Worm (Caenorhabditis elegans) whole organism, L1 larva: Measurements from ENCODE around the gene Y57G11C.33.
A peak's percentile ranks its signal among the peaks of the same experiment; 100 is the strongest.

Source experiments
- C16A3.4 ChIP-seq: fragments of 150-350 bp; optimal IDR thresholded peaks from 2 replicates; lab custom pipeline; 2014; ENCODE audit warnings: missing biosample characterization, missing genetic modification characterization
- C34B4.2 ChIP-seq: sonication (generic microtip); optimal IDR thresholded peaks from 2 replicates; lab custom pipeline; 2017; ENCODE audit warnings: mild to moderate bottlenecking, missing genetic modification characterization, missing compliant biosample characterization
- F16B12.6 ChIP-seq: fragments of 150-350 bp; optimal IDR thresholded peaks from 2 replicates; lab custom pipeline; 2014; ENCODE audit warnings: missing biosample characterization, missing genetic modification characterization
- Y116A8C.19 ChIP-seq: sonication (generic microtip); optimal IDR thresholded peaks from 2 replicates; lab custom pipeline; 2016; ENCODE audit warnings: missing compliant biosample characterization, missing genetic modification characterization, borderline replicate concordance
- aly-2 ChIP-seq: fragments of 150-350 bp; optimal IDR thresholded peaks from 2 replicates; lab custom pipeline; 2014; ENCODE audit warnings: missing biosample characterization, missing genetic modification characterization
- ama-1 ChIP-seq: fragments of 150-350 bp; optimal IDR thresholded peaks from 2 replicates; lab custom pipeline; 2014
- ceh-63 ChIP-seq: fragments of 200-800 bp; sonication (Bioruptor generic); optimal IDR thresholded peaks from 2 replicates; lab custom pipeline; 2018; ENCODE audit warnings: mild to moderate bottlenecking, missing genetic modification characterization, missing compliant biosample characterization
- ceh-8 ChIP-seq: fragments of 200-800 bp; sonication (Bioruptor generic); optimal IDR thresholded peaks from 2 replicates; lab custom pipeline; 2018; ENCODE audit warnings: mild to moderate bottlenecking, missing genetic modification characterization, moderate library complexity, missing compliant biosample characterization
- ceh-82 ChIP-seq, 3 experiments: fragments of 150-350 bp in 1 of 3; sonication (generic microtip) in 2 of 3; optimal IDR thresholded peaks; 2 replicates each; lab custom pipeline; 2014 to 2017; ENCODE audit warnings: missing biosample characterization in 3 of 3, missing genetic modification characterization in 3 of 3
- ceh-88 ChIP-seq: fragments of 200-800 bp; sonication (Bioruptor generic); IDR thresholded peaks from 2 replicates; pipeline ENCODE4 v1.3.6; 2022; ENCODE audit warnings: missing genetic modification characterization, missing compliant biosample characterization
- dpl-1 ChIP-seq, 3 experiments: fragments of 150-350 bp in 2 of 3; sonication (generic microtip) in 1 of 3; optimal IDR thresholded peaks; 2 replicates each; lab custom pipeline; 2014 to 2017; ENCODE audit warnings: missing biosample characterization in 3 of 3, missing genetic modification characterization in 3 of 3, missing genetic modification reagents in 3 of 3
- efl-1 ChIP-seq, 4 experiments: fragments of 150-350 bp; optimal IDR thresholded peaks in 3 of 4; peaks in 1 of 4; 1 replicate in 1 of 4; 2 replicates in 3 of 4; lab custom pipeline; 2014; ENCODE audit warnings: missing biosample characterization in 2 of 4, missing genetic modification characterization in 2 of 4, missing genetic modification reagents in 2 of 4
- egl-13 ChIP-seq: sonication (generic microtip); optimal IDR thresholded peaks from 2 replicates; lab custom pipeline; 2016; ENCODE audit warnings: missing genotype, missing genetic modification reagents, missing genetic modification characterization, missing compliant biosample characterization
- elt-2 ChIP-seq: sonication (generic microtip); optimal IDR thresholded peaks from 2 replicates; lab custom pipeline; 2016; ENCODE audit warnings: missing genetic modification characterization, mild to moderate bottlenecking, inconsistent platforms, missing compliant biosample characterization, missing genetic modification reagents
- elt-3 ChIP-seq, 6 experiments: fragments of 150-350 bp in 1 of 6; sonication (generic microtip); optimal IDR thresholded peaks; 2 replicates each; lab custom pipeline; 2017 to 2018; ENCODE audit warnings: missing biosample characterization in 6 of 6, missing genetic modification characterization in 6 of 6, inconsistent platforms in 1 of 6
- ets-5 ChIP-seq: fragments of 200-800 bp; sonication (Bioruptor generic); IDR thresholded peaks from 2 replicates; pipeline ENCODE4 v1.3.6; 2022; ENCODE audit warnings: missing genetic modification characterization, missing compliant biosample characterization
- fkh-10 ChIP-seq: sonication (generic microtip); optimal IDR thresholded peaks from 2 replicates; lab custom pipeline; 2017; ENCODE audit warnings: missing biosample characterization, missing genetic modification reagents, missing genetic modification characterization
- fos-1 ChIP-seq: fragments of 150-350 bp; optimal IDR thresholded peaks from 2 replicates; lab custom pipeline; 2014; ENCODE audit warnings: missing biosample characterization, missing genetic modification characterization
- hlh-17 ChIP-seq: fragments of 200-800 bp; sonication (Bioruptor generic); optimal IDR thresholded peaks from 2 replicates; lab custom pipeline; 2018; ENCODE audit warnings: missing genetic modification characterization, mild to moderate bottlenecking, missing compliant biosample characterization, moderate library complexity, borderline replicate concordance
- hlh-4 ChIP-seq: sonication (generic microtip); optimal IDR thresholded peaks from 2 replicates; lab custom pipeline; 2016; ENCODE audit warnings: mild to moderate bottlenecking, missing genetic modification characterization, missing compliant biosample characterization
- hpl-2 ChIP-seq: fragments of 150-350 bp; optimal IDR thresholded peaks from 2 replicates; lab custom pipeline; 2014; ENCODE audit warnings: missing biosample characterization, missing genetic modification reagents, missing genetic modification characterization
- irx-1 ChIP-seq: sonication (generic microtip); optimal IDR thresholded peaks from 2 replicates; lab custom pipeline; 2016; ENCODE audit warnings: missing genetic modification characterization, missing compliant biosample characterization
- isw-1 ChIP-seq: fragments of 200-800 bp; sonication (Bioruptor generic); IDR thresholded peaks from 2 replicates; pipeline ENCODE4 v1.3.6; 2022; ENCODE audit warnings: missing genetic modification characterization, missing compliant biosample characterization
- jun-1 ChIP-seq: fragments of 150-350 bp; optimal IDR thresholded peaks from 2 replicates; lab custom pipeline; 2014; ENCODE audit warnings: missing biosample characterization, missing genetic modification reagents, missing genetic modification characterization
- lin-13 ChIP-seq: fragments of 150-350 bp; optimal IDR thresholded peaks from 2 replicates; lab custom pipeline; 2014; ENCODE audit warnings: missing biosample characterization, missing genetic modification reagents, missing genetic modification characterization
- lin-14 ChIP-seq: fragments of 200-800 bp; sonication (Bioruptor generic); optimal IDR thresholded peaks from 2 replicates; lab custom pipeline; 2018; ENCODE audit warnings: mild to moderate bottlenecking, missing genetic modification characterization, moderate library complexity, missing compliant biosample characterization
- lin-35 ChIP-seq, 2 experiments: fragments of 150-350 bp; optimal IDR thresholded peaks; 2 replicates each; lab custom pipeline; 2014; ENCODE audit warnings: missing biosample characterization in 2 of 2, missing genetic modification characterization in 2 of 2, missing genetic modification reagents in 2 of 2
- lir-3 ChIP-seq: sonication (generic microtip); optimal IDR thresholded peaks from 2 replicates; lab custom pipeline; 2016; ENCODE audit warnings: mild to moderate bottlenecking, missing genetic modification characterization, moderate library complexity, missing compliant biosample characterization; ENCODE audit not compliant: poor library complexity
- mef-2 ChIP-seq: fragments of 150-350 bp; optimal IDR thresholded peaks from 2 replicates; lab custom pipeline; 2014; ENCODE audit warnings: missing biosample characterization, missing genetic modification characterization
- nhr-19 ChIP-seq: fragments of 200-800 bp; sonication (Bioruptor generic); conservative IDR thresholded peaks from 2 replicates; pipeline ENCODE4 v1.3.6; 2022; ENCODE audit warnings: missing genetic modification characterization, missing compliant biosample characterization
- nhr-237 ChIP-seq: fragments of 150-350 bp; optimal IDR thresholded peaks from 2 replicates; lab custom pipeline; 2014; ENCODE audit warnings: missing biosample characterization, missing genetic modification characterization
- nhr-28 ChIP-seq: fragments of 150-350 bp; optimal IDR thresholded peaks from 2 replicates; lab custom pipeline; 2014; ENCODE audit warnings: missing biosample characterization, missing genetic modification characterization
- nhr-47 ChIP-seq: sonication (generic microtip); optimal IDR thresholded peaks from 2 replicates; lab custom pipeline; 2016; ENCODE audit warnings: mild to moderate bottlenecking, missing genetic modification characterization, moderate library complexity, missing compliant biosample characterization
- nhr-71 ChIP-seq: sonication (generic microtip); optimal IDR thresholded peaks from 2 replicates; lab custom pipeline; 2016; ENCODE audit warnings: mild to moderate bottlenecking, missing genetic modification characterization, moderate library complexity, missing compliant biosample characterization
- nhr-77 ChIP-seq: fragments of 150-350 bp; optimal IDR thresholded peaks from 2 replicates; lab custom pipeline; 2014; ENCODE audit warnings: missing biosample characterization, missing genetic modification characterization
- nhr-84 ChIP-seq: sonication (generic microtip); optimal IDR thresholded peaks from 2 replicates; lab custom pipeline; 2017; ENCODE audit warnings: missing biosample characterization, missing genetic modification characterization
- nhr-85 ChIP-seq: sonication (generic microtip); peaks from one replicate; lab custom pipeline; 2016; ENCODE audit warnings: missing genetic modification characterization, inconsistent platforms, missing compliant biosample characterization
- skn-1 ChIP-seq: fragments of 150-350 bp; optimal IDR thresholded peaks from 2 replicates; lab custom pipeline; 2014; ENCODE audit warnings: missing biosample characterization, missing genetic modification characterization
- snpc-4 ChIP-seq: fragments of 150-350 bp; optimal IDR thresholded peaks from 2 replicates; lab custom pipeline; 2014; ENCODE audit warnings: missing biosample characterization, missing genetic modification characterization
- snu-23 ChIP-seq: sonication (generic microtip); optimal IDR thresholded peaks from 2 replicates; lab custom pipeline; 2016; ENCODE audit warnings: missing genetic modification characterization, missing compliant biosample characterization
- sox-4 ChIP-seq: sonication (generic microtip); optimal IDR thresholded peaks from 2 replicates; lab custom pipeline; 2016; ENCODE audit warnings: missing genetic modification characterization, missing compliant biosample characterization
- swsn-7 ChIP-seq: sonication (generic microtip); optimal IDR thresholded peaks from 2 replicates; lab custom pipeline; 2016; ENCODE audit warnings: missing genetic modification characterization, missing compliant biosample characterization
- tbx-2 ChIP-seq: sonication (generic microtip); optimal IDR thresholded peaks from 2 replicates; lab custom pipeline; 2016; ENCODE audit warnings: missing genetic modification characterization, missing compliant biosample characterization
- tlp-1 ChIP-seq: fragments of 150-350 bp; optimal IDR thresholded peaks from 2 replicates; lab custom pipeline; 2014; ENCODE audit warnings: missing biosample characterization, missing genetic modification characterization
- unc-30 ChIP-seq: sonication (generic microtip); optimal IDR thresholded peaks from 2 replicates; lab custom pipeline; 2017; ENCODE audit warnings: missing biosample characterization, missing genetic modification characterization
- unc-62 ChIP-seq: fragments of 150-350 bp; optimal IDR thresholded peaks from 2 replicates; lab custom pipeline; 2014; ENCODE audit warnings: missing biosample characterization, missing genetic modification reagents, missing genetic modification characterization
- unc-86 ChIP-seq: sonication (generic microtip); optimal IDR thresholded peaks from 2 replicates; lab custom pipeline; 2016; ENCODE audit warnings: missing genetic modification characterization, missing compliant biosample characterization
- vab-15 ChIP-seq: sonication (generic microtip); optimal IDR thresholded peaks from 2 replicates; lab custom pipeline; 2017; ENCODE audit warnings: missing genotype, mild to moderate bottlenecking, missing genetic modification characterization, missing compliant biosample characterization
- xbp-1 ChIP-seq: sonication (generic microtip); optimal IDR thresholded peaks from 2 replicates; lab custom pipeline; 2016; ENCODE audit warnings: missing genetic modification characterization, missing compliant biosample characterization
- zip-4 ChIP-seq: fragments of 200-800 bp; sonication (Bioruptor generic); optimal IDR thresholded peaks from 2 replicates; lab custom pipeline; 2018; ENCODE audit warnings: mild to moderate bottlenecking, missing genetic modification characterization, moderate library complexity, missing compliant biosample characterization
- ztf-11 ChIP-seq, 2 experiments: sonication (generic microtip); optimal IDR thresholded peaks; 2 replicates each; lab custom pipeline; 2016 to 2017; ENCODE audit warnings: missing genetic modification characterization in 2 of 2, missing biosample characterization in 1 of 2, missing compliant biosample characterization in 1 of 2

The Y57G11C.33 gene

DNA sequence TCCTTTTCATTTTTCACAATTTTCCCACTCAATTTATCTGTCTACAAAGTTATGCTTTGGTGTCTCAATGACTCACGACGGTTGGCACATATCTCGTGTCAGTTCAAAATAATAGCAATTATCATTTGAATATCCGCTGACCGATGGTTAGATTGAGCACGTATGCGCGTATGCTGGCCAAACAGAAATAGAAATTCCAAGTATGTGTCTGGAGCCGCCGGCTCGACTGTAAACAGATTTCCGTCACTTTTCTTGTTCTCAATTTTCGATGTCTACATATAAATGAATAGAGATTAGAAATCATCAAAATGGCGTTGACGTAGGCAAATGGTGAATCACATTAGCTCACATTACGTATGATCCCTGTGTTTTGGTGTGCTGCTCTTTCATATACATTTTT lies 35.8 kb upstream of the Y57G11C.33 start (continued):
- no peak for TF ChIP-seq C16A3.4 (tag; lab: Kevin White, UChicago)
- TF ChIP-seq isw-1 (GFP tag; lab: Robert Waterston, UW): no peak
- no peak for TF ChIP-seq lin-35 (GFP tag; optimal IDR thresholded peaks at IDR 0.05; lab: Kevin White, UChicago)
- no peak for TF ChIP-seq elt-2 (tag; lab: Kevin White, UChicago)
- no peak for TF ChIP-seq ets-5
- TF ChIP-seq ama-1 (lab: Kevin White, UChicago): no peak
- TF ChIP-seq fkh-10 (GFP tag; lab: Kevin White, UChicago): peak; percentile 4
- no peak for TF ChIP-seq hpl-2 (GFP tag; lab: Kevin White, UChicago)
- TF ChIP-seq F16B12.6 (tag; lab: Kevin White, UChicago): no peak
- TF ChIP-seq efl-1 (optimal IDR thresholded peaks at IDR 0.05; lab: Kevin White, UChicago): no peak
- peak in 1 of 2 experiments; percentile 19 for TF ChIP-seq efl-1 (GFP tag; optimal IDR thresholded peaks at IDR 0.05 in 1 of 2; lab: Kevin White, UChicago)
- no peak for TF ChIP-seq nhr-19 (GFP tag; lab: Robert Waterston, UW)
- TF ChIP-seq snpc-4 (tag; lab: Kevin White, UChicago): no peak
- TF ChIP-seq irx-1 (tag; lab: Kevin White, UChicago): no peak
- TF ChIP-seq nhr-47 (tag; lab: Kevin White, UChicago): peak; percentile 33
- no peak for TF ChIP-seq vab-15
- no peak for TF ChIP-seq elt-3 (tag; optimal IDR thresholded peaks at IDR 0.05; lab: Kevin White, UChicago)
- TF ChIP-seq nhr-237 (tag; lab: Kevin White, UChicago): no peak
- no peak for TF ChIP-seq lin-13 (GFP tag; lab: Kevin White, UChicago)
- no peak for TF ChIP-seq Y116A8C.19 (tag; lab: Kevin White, UChicago)
- TF ChIP-seq swsn-7 (tag; lab: Kevin White, UChicago): no peak
- TF ChIP-seq lin-14: peak; percentile 2
- no peak for TF ChIP-seq lir-3 (tag; lab: Kevin White, UChicago)
- TF ChIP-seq hlh-4: no peak
- no peak for TF ChIP-seq unc-30 (tag; lab: Kevin White, UChicago)
- TF ChIP-seq fos-1 (tag; lab: Kevin White, UChicago): no peak
- TF ChIP-seq unc-62 (GFP tag; lab: Kevin White, UChicago): no peak
- no peak for TF ChIP-seq hlh-17 (GFP tag; lab: Kevin White, UChicago)
- TF ChIP-seq xbp-1: no peak
- peak; percentile 44 for TF ChIP-seq ceh-8 (GFP tag; lab: Kevin White, UChicago)
- TF ChIP-seq C34B4.2: no peak
- no peak for TF ChIP-seq skn-1 (tag; lab: Kevin White, UChicago)
- TF ChIP-seq mef-2 (tag; lab: Kevin White, UChicago): no peak
- no peak for TF ChIP-seq nhr-85 (tag; lab: Kevin White, UChicago)
- TF ChIP-seq ceh-63 (GFP tag; lab: Kevin White, UChicago): no peak
- no peak for TF ChIP-seq nhr-28 (tag; lab: Kevin White, UChicago)
- no peak for TF ChIP-seq egl-13 (tag; lab: Kevin White, UChicago)
- no peak for TF ChIP-seq zip-4 (GFP tag; lab: Kevin White, UChicago)
- no peak for TF ChIP-seq tlp-1 (tag; lab: Kevin White, UChicago)
- TF ChIP-seq ceh-88: no peak

DNA sequence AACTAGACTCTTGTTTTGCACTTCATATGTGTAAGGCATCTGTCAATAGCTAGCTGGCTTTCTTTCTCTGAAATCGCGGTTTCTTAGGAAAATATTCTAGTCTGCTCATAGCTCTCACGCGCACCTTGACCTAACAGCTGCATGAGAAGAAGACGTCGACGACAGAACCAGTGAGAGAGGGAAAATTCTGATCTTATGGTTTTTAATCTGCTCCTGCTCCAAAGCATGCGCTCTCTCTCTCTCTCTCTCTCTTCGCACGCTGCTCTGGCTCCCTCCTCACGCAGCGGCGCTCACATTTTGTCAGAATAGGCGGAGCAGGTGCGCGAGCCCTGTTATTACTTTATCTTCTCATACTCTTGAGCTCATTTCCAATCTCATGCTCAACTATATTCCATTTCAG lies 34.8 kb upstream of the Y57G11C.33 start:
- TF ChIP-seq nhr-71 (tag; lab: Kevin White, UChicago) (peak; percentile 85), xbp-1 (peak; percentile 14), sox-4 (tag; lab: Kevin White, UChicago) (peak; percentile 47), nhr-77 (tag; lab: Kevin White, UChicago) (peak; percentile 30), unc-62 (GFP tag; lab: Kevin White, UChicago) (no peak), lir-3 (tag; lab: Kevin White, UChicago) (no peak), efl-1 (optimal IDR thresholded peaks at IDR 0.05; lab: Kevin White, UChicago) (peak in 1 of 2 experiments; percentile 3), efl-1 (GFP tag; optimal IDR thresholded peaks at IDR 0.05 in 1 of 2; lab: Kevin White, UChicago) (peak in 1 of 2 experiments; percentile 19), snu-23 (peak; percentile 35), isw-1 (GFP tag; lab: Robert Waterston, UW) (no peak), tbx-2 (peak; percentile 34), ceh-8 (GFP tag; lab: Kevin White, UChicago) (no peak), egl-13 (tag; lab: Kevin White, UChicago) (peak; percentile 61), ztf-11 (tag; optimal IDR thresholded peaks at IDR 0.05; lab: Kevin White, UChicago) (no peak), nhr-84 (tag; lab: Kevin White, UChicago) (no peak), unc-86 (tag; lab: Kevin White, UChicago) (peak; percentile 44), hlh-4 (peak; percentile 88), hpl-2 (GFP tag; lab: Kevin White, UChicago) (no peak), ceh-82 (tag; optimal IDR thresholded peaks at IDR 0.05; lab: Kevin White, UChicago) (peak in 1 of 3 experiments; percentile 58), jun-1 (tag; lab: Kevin White, UChicago) (peak; percentile 21), aly-2 (tag; lab: Kevin White, UChicago) (no peak), fkh-10 (GFP tag; lab: Kevin White, UChicago) (peak; percentile 54), dpl-1 (GFP tag; optimal IDR thresholded peaks at IDR 0.05; lab: Kevin White, UChicago) (no peak), swsn-7 (tag; lab: Kevin White, UChicago) (peak; percentile 52), lin-14 (peak; percentile 67)
